Worm (Caenorhabditis elegans) whole organism, L2 larva: ENCODE data around the gene K08C7.6.

ENCODE experiments used
- ama-1 ChIP-seq: fragments of 150-350 bp; optimal IDR thresholded peaks from 2 replicates; lab custom pipeline; 2018; ENCODE audit warnings: inconsistent platforms
- unc-62 ChIP-seq: fragments of 150-350 bp; optimal IDR thresholded peaks from 2 replicates; lab custom pipeline; 2014; ENCODE audit warnings: missing biosample characterization, missing genetic modification reagents, missing genetic modification characterization

DNA sequence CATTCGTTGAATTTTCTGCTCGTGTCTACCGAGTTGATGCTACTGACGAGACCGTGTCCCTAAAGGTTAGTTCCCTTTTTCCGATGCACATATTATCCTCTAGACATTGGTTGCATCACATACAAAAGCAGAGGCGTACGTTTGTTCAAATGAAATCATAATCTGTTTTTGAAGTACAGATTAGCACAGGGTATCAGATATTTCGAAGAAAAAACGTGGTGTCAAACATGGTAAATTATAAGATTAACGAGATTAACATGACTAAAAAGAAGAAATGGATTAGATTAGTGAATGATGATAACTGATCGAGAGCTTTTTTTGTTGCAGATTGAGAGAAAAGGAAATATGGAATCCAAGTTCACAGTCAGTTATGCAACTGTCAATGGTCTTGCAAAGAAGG is 33.2 kb upstream of the K08C7.6 start:
- no peak for TF ChIP-seq ama-1
- TF ChIP-seq unc-62 (GFP tag; lab: Kevin White, UChicago) = no peak
